Fruit fly (Drosophila melanogaster): ENCODE data around the gene mura.

Gene mura

dm6 chr3R:9527907-9528842 lies 23.4 kb downstream of the mura start (continued):
- TF ChIP-seq CG14050 (GFP tag; IDR thresholded peaks at IDR 0.05): peak; percentile 56
- TF ChIP-seq MESR4 (GFP tag; optimal IDR thresholded peaks at IDR 0.05): peak; percentile 10
- TF ChIP-seq cato (GFP tag; optimal IDR thresholded peaks at IDR 0.05; ENCODE audit: borderline replicate concordance): no peak
- no peak for TF ChIP-seq CG8388 (GFP tag; optimal IDR thresholded peaks at IDR 0.05)
- TF ChIP-seq jumu (GFP tag; optimal IDR thresholded peaks at IDR 0.05): peak; percentile 90
- TF ChIP-seq z (GFP tag; IDR thresholded peaks at IDR 0.05): no peak
- no peak for TF ChIP-seq crol (GFP tag; IDR thresholded peaks at IDR 0.05)
- TF ChIP-seq nerfin-1 (tag; optimal IDR thresholded peaks at IDR 0.05): no peak
- TF ChIP-seq CG12155 (GFP tag; optimal IDR thresholded peaks at IDR 0.05): peak; percentile 70
- TF ChIP-seq CG3163 (GFP tag; optimal IDR thresholded peaks at IDR 0.05): peak; percentile 50
- no peak for TF ChIP-seq CG11504 (tag; optimal IDR thresholded peaks at IDR 0.05)
- peak; percentile 83 for TF ChIP-seq Dek (tag; optimal IDR thresholded peaks at IDR 0.05)
- peak; percentile 73 for TF ChIP-seq CG32767 (GFP tag; IDR thresholded peaks at IDR 0.05)
- peak; percentile 88 for TF ChIP-seq ci (GFP tag; IDR thresholded peaks at IDR 0.05)
- TF ChIP-seq CG8089 (GFP tag; optimal IDR thresholded peaks at IDR 0.05): peak; percentile 30
- TF ChIP-seq luna (GFP tag; optimal IDR thresholded peaks at IDR 0.05): peak; percentile 93
- no peak for TF ChIP-seq lola (GFP tag; optimal IDR thresholded peaks at IDR 0.05)
- no peak for TF ChIP-seq Tbp (GFP tag; optimal IDR thresholded peaks at IDR 0.05)
- TF ChIP-seq so (GFP tag; IDR thresholded peaks at IDR 0.05): peak; percentile 87; the same call in 2 of the 3 replicates
- peak; percentile 95 for TF ChIP-seq sob (GFP tag; IDR thresholded peaks at IDR 0.05)
- peak; percentile 95 for TF ChIP-seq NFAT (GFP tag; IDR thresholded peaks at IDR 0.05)
- peak; percentile 82 for TF ChIP-seq ttk (GFP tag; IDR thresholded peaks at IDR 0.05)
- peak; percentile 88 for TF ChIP-seq CG4282 (GFP tag; optimal IDR thresholded peaks at IDR 0.05)
- peak; percentile 86 for TF ChIP-seq CG17361 (GFP tag; IDR thresholded peaks at IDR 0.05)
- TF ChIP-seq CG10462 (GFP tag; optimal IDR thresholded peaks at IDR 0.05): peak; percentile 5
- no peak for TF ChIP-seq pros (GFP tag; optimal IDR thresholded peaks at IDR 0.05)
- peak; percentile 46; the same call in 1 of the 2 replicates for TF ChIP-seq Dref (GFP tag; IDR thresholded peaks at IDR 0.05)
- peak; percentile 68 for TF ChIP-seq CG10979 (tag; optimal IDR thresholded peaks at IDR 0.05)
- TF ChIP-seq sqz (GFP tag; optimal IDR thresholded peaks at IDR 0.05): no peak
- TF ChIP-seq CG6254 (GFP tag; optimal IDR thresholded peaks at IDR 0.05): peak; percentile 65
- TF ChIP-seq Taf1 (GFP tag; IDR thresholded peaks at IDR 0.05): peak; percentile 89
- TF ChIP-seq klu (GFP tag; IDR thresholded peaks at IDR 0.05): peak; percentile 82
- TF ChIP-seq CG12769 (tag; optimal IDR thresholded peaks at IDR 0.05): peak; percentile 94
- no peak for TF ChIP-seq nau (GFP tag; optimal IDR thresholded peaks at IDR 0.05)
- TF ChIP-seq ATbp (GFP tag; optimal IDR thresholded peaks at IDR 0.05): peak; percentile 81
- TF ChIP-seq CoRest (tag; optimal IDR thresholded peaks at IDR 0.05): no peak
- TF ChIP-seq Opbp (GFP tag; IDR thresholded peaks at IDR 0.05; ENCODE audit: partially characterized antibody): no peak
- peak; percentile 21 for TF ChIP-seq NC2α (GFP tag; optimal IDR thresholded peaks at IDR 0.05)
- TF ChIP-seq CG2202 (tag; optimal IDR thresholded peaks at IDR 0.05): peak; percentile 16
- peak; percentile 89 for TF ChIP-seq B-H1 (GFP tag; IDR thresholded peaks at IDR 0.05)
- peak; percentile 77 for TF ChIP-seq Atf-2 (GFP tag; optimal IDR thresholded peaks at IDR 0.05)
- peak; percentile 24 for TF ChIP-seq Nf-YB (GFP tag; optimal IDR thresholded peaks at IDR 0.05)
- TF ChIP-seq CG1233 (GFP tag; optimal IDR thresholded peaks at IDR 0.05): peak; percentile 89
- peak; percentile 72 for TF ChIP-seq Bdp1 (GFP tag; optimal IDR thresholded peaks at IDR 0.05)
- peak; percentile 88 for TF ChIP-seq CG6689 (GFP tag; IDR thresholded peaks at IDR 0.05)
- peak; percentile 82 for TF ChIP-seq Six4 (GFP tag; optimal IDR thresholded peaks at IDR 0.05)
- TF ChIP-seq Side (GFP tag; optimal IDR thresholded peaks at IDR 0.05): peak; percentile 92
- peak; percentile 81 for TF ChIP-seq slou (GFP tag; optimal IDR thresholded peaks at IDR 0.05)
- peak; percentile 86 for TF ChIP-seq CG10654 (GFP tag; optimal IDR thresholded peaks at IDR 0.05)
